In the genomic region with DNA sequence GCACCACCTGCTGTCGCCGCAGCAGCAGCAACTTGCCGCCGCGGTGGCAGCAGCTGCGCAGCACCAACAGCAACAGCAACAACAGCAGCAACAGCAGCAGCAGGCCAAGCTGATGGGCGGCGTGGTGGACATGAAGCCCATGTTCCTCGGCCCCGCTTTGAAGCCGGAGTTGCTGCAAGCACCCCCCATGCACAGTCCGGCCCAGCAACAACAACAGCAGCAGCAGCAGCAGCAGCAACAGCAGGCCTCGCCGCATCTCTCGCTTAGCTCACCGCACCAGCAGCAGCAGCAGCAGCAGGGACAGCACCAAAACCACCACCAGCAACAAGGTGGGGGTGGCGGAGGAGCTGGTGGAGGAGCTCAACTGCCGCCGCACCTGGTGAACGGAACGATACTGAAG, we compare ENCODE assay signal across 2 fruit fly cellular contexts.
TF ChIP-seq lines count a peak whose summit lies in the region.

No protein-coding gene starts in this region.

- TF ChIP-seq CTCF in whole organism, embryonic (GFP tag; optimal IDR thresholded peaks at IDR 0.05; lab: Kevin White, UChicago) = no peak

TF ChIP-seq in whole organism, embryonic, 481 proteins besides CTCF, POLR2A, EP300 and RAD21:
- TF ChIP-seq CG9215 (GFP tag; IDR thresholded peaks at IDR 0.05; lab: Robert Waterston, UW) (no peak), tgo (GFP tag; IDR thresholded peaks at IDR 0.05; lab: Robert Waterston, UW) (no peak), Med (GFP tag; lab: Kevin White, UChicago) (peak; percentile 38), E2f1 (GFP tag; IDR thresholded peaks at IDR 0.05; lab: Robert Waterston, UW) (no peak), fd96Cb (tag; optimal IDR thresholded peaks at IDR 0.05; lab: Kevin White, UChicago) (no peak), Ets65A (GFP tag; lab: Kevin White, UChicago) (peak; percentile 52), CG30403 (GFP tag; optimal IDR thresholded peaks at IDR 0.05; lab: Kevin White, UChicago) (no peak), CG4404 (GFP tag; IDR thresholded peaks at IDR 0.05; lab: Robert Waterston, UW) (no peak), dm (GFP tag; optimal IDR thresholded peaks at IDR 0.05; lab: Kevin White, UChicago) (no peak), gcm (GFP tag; optimal IDR thresholded peaks at IDR 0.05; lab: Kevin White, UChicago) (no peak), CG42726 (GFP tag; IDR thresholded peaks at IDR 0.05; lab: Robert Waterston, UW; ENCODE audit: partially characterized antibody) (no peak), Atf6 (GFP tag; IDR thresholded peaks at IDR 0.05; lab: Robert Waterston, UW) (no peak), CG6654 (GFP tag; optimal IDR thresholded peaks at IDR 0.05; lab: Kevin White, UChicago) (no peak), unpg (GFP tag; optimal IDR thresholded peaks at IDR 0.05; lab: Kevin White, UChicago) (no peak)

TF ChIP-seq in whole organism, wandering third instar larva, 38 proteins besides CTCF, POLR2A, EP300 and RAD21:
- TF ChIP-seq rgr (GFP tag; optimal IDR thresholded peaks at IDR 0.05; lab: Kevin White, UChicago) (no peak), Dfd (GFP tag; optimal IDR thresholded peaks at IDR 0.05; lab: Kevin White, UChicago) (peak; percentile 78)

Comparison
In these comparisons a context has a peak if more than half of its experiments do, and no peak if none do; other contexts are left out.
1. Of the 10 proteins assayed by ChIP-seq in both whole organism, embryonic and whole organism, wandering third instar larva: peak only in whole organism, embryonic: none; only in whole organism, wandering third instar larva: Dfd; in both: none; in neither: 9.